Worm (Caenorhabditis elegans) whole organism, L4/young adult: ENCODE results near the gene rabr-1.

Experiments used
- W03F9.2 ChIP-seq: fragments of 150-350 bp; optimal IDR thresholded peaks from 2 replicates; lab custom pipeline; 2014; ENCODE audit warnings: missing biosample characterization, missing genetic modification characterization
- dao-5 ChIP-seq: sonication (generic microtip); optimal IDR thresholded peaks from 2 replicates; lab custom pipeline; 2016; ENCODE audit warnings: missing genotype, missing genetic modification characterization, moderate library complexity, missing compliant biosample characterization
- him-1 ChIP-seq: sonication (generic microtip); optimal IDR thresholded peaks from 2 replicates; lab custom pipeline; 2016; ENCODE audit warnings: missing genotype, missing genetic modification reagents, missing genetic modification characterization, missing compliant biosample characterization

DNA sequence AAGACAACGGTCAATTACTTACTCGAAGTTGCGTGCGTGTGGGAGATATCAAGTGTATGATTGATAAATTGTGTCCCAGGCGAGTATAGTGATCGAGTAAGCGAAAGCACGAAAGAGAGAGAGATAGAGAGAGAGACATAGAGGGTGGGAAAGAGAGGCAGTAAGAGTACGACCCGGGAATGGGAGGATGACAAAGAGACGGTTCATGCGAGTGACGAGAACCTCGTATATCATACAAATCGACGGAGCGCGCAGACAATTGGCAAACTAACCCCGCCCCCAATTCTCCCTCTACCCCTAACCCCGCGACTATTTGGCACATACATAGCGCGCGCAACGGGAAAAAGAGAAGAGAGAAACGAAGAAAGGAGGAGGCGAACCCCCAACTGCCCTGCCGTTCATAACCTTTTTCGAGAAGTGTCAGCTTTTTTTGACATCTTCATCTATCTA, at the start of gene rabr-1:
- TF ChIP-seq W03F9.2 (tag; lab: Kevin White, UChicago) = no peak
- no peak for TF ChIP-seq him-1 (tag; lab: Kevin White, UChicago)
- no peak for TF ChIP-seq dao-5 (tag; lab: Kevin White, UChicago)
